Worm (Caenorhabditis elegans) whole organism, late embryonic: ENCODE measurements around the gene srbc-37.

ENCODE experiments used
- ama-1 ChIP-seq: fragments of 150-350 bp; optimal IDR thresholded peaks from 2 replicates; lab custom pipeline; 2014
- ceh-19 ChIP-seq: fragments of 200-800 bp; sonication (Bioruptor generic); optimal IDR thresholded peaks from 2 replicates; lab custom pipeline; 2018; ENCODE audit warnings: mild to moderate bottlenecking, missing genetic modification characterization, missing compliant biosample characterization
- ceh-6 ChIP-seq: fragments of 200-800 bp; sonication (Bioruptor generic); optimal IDR thresholded peaks from 2 replicates; lab custom pipeline; 2018; ENCODE audit warnings: mild to moderate bottlenecking, missing genetic modification characterization, missing compliant biosample characterization
- ceh-9 ChIP-seq: sonication (generic microtip); optimal IDR thresholded peaks from 2 replicates; lab custom pipeline; 2016; ENCODE audit warnings: mild to moderate bottlenecking, missing genetic modification characterization, inconsistent platforms, missing compliant biosample characterization
- lim-6 ChIP-seq: sonication (generic microtip); optimal IDR thresholded peaks from 2 replicates; lab custom pipeline; 2016; ENCODE audit warnings: missing genetic modification characterization, missing compliant biosample characterization
- nhr-11 ChIP-seq: fragments of 150-350 bp; optimal IDR thresholded peaks from 2 replicates; lab custom pipeline; 2014; ENCODE audit warnings: missing biosample characterization, missing genetic modification characterization
- pha-2 ChIP-seq: sonication (generic microtip); optimal IDR thresholded peaks from 2 replicates; lab custom pipeline; 2017; ENCODE audit warnings: mild to moderate bottlenecking, missing genetic modification characterization, missing compliant biosample characterization
- pros-1 ChIP-seq: fragments of 150-350 bp; optimal IDR thresholded peaks from 2 replicates; lab custom pipeline; 2014; ENCODE audit warnings: missing biosample characterization, missing genetic modification reagents, missing genetic modification characterization
- rnt-1 ChIP-seq: sonication (generic microtip); optimal IDR thresholded peaks from 2 replicates; lab custom pipeline; 2016; ENCODE audit warnings: missing genetic modification characterization, missing compliant biosample characterization
- syd-9 ChIP-seq: sonication (generic microtip); optimal IDR thresholded peaks from 2 replicates; lab custom pipeline; 2016; ENCODE audit warnings: mild to moderate bottlenecking, missing genetic modification characterization, moderate library complexity, missing compliant biosample characterization

DNA sequence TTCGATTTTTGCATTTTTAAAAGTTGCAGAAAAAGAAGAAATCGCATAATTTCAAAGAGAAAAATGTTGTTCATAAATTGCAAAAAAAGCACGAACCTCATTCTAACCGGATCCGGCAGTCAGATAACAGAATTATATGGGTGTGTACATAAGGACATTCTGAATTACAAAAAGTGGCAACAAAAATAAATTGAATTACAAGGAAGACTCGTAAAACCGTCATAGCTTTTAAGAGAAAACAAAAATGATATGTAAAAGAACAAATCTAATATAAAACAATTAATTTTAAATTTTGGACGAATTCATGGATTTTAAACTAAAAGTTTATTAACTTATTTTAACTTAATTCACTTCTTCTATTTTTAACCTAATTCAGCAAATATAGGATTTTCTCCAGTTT, 42.1 kb upstream of the srbc-37 start, which contains the start of gene F31F4.17:
- no peak for TF ChIP-seq lim-6 (tag; lab: Kevin White, UChicago)
- no peak for TF ChIP-seq ceh-6 (GFP tag; lab: Kevin White, UChicago)
- TF ChIP-seq ceh-19 (GFP tag; lab: Kevin White, UChicago), result no peak
- TF ChIP-seq ceh-9, result no peak
- no peak for TF ChIP-seq syd-9 (tag; lab: Kevin White, UChicago)
- TF ChIP-seq nhr-11, result no peak
- TF ChIP-seq pha-2 (tag; lab: Kevin White, UChicago), result no peak
- TF ChIP-seq rnt-1, result no peak
- no peak for TF ChIP-seq ama-1 (lab: Kevin White, UChicago)
- no peak for TF ChIP-seq pros-1 (tag; lab: Kevin White, UChicago)
